Fruit fly (Drosophila melanogaster): ENCODE measurements around the gene CG7276.
A peak's percentile ranks its signal among the peaks of the same experiment; 100 is the strongest.

CG7276 gene

dm6 chr3L:15508233-15508632, 10.2 kb downstream of the CG7276 start, which contains the start of gene CG7841 (continued):
- peak; percentile 92 for TF ChIP-seq Sox15 (GFP tag; optimal IDR thresholded peaks at IDR 0.05)
- peak; percentile 99 for TF ChIP-seq CG3919 (GFP tag; optimal IDR thresholded peaks at IDR 0.05)
- peak; percentile 97 for TF ChIP-seq CG6276 (GFP tag; optimal IDR thresholded peaks at IDR 0.05)
- peak; percentile 98 for TF ChIP-seq CG6163 (GFP tag; IDR thresholded peaks at IDR 0.05)
- TF ChIP-seq CG1621 (tag; optimal IDR thresholded peaks at IDR 0.05): peak; percentile 97
- TF ChIP-seq CG7368 (GFP tag; optimal IDR thresholded peaks at IDR 0.05): peak; percentile 97
- peak; percentile 96 for TF ChIP-seq CG32006 (GFP tag; optimal IDR thresholded peaks at IDR 0.05)
- peak; percentile 97 for TF ChIP-seq CG8632 (GFP tag; optimal IDR thresholded peaks at IDR 0.05)
- TF ChIP-seq dsx (GFP tag; optimal IDR thresholded peaks at IDR 0.05; ENCODE audit: poor library complexity, severe bottlenecking): peak; percentile 98
- peak; percentile 96 for TF ChIP-seq Lpt (GFP tag; optimal IDR thresholded peaks at IDR 0.05)
- TF ChIP-seq CG11294 (GFP tag; IDR thresholded peaks at IDR 0.05): peak; percentile 90; the same call in 1 of the 2 replicates
- peak; percentile 96 for TF ChIP-seq spab (GFP tag; optimal IDR thresholded peaks at IDR 0.05)
- peak; percentile 97 for TF ChIP-seq OdsH (GFP tag; optimal IDR thresholded peaks at IDR 0.05)
- TF ChIP-seq Hr39 (GFP tag; optimal IDR thresholded peaks at IDR 0.05): peak; percentile 97
- TF ChIP-seq Eip75B (GFP tag; optimal IDR thresholded peaks at IDR 0.05): peak; percentile 99
- TF ChIP-seq CG4318 (GFP tag; optimal IDR thresholded peaks at IDR 0.05): peak; percentile 93
- peak; percentile 99 for TF ChIP-seq Sox102F (GFP tag; optimal IDR thresholded peaks at IDR 0.05)
- peak; percentile 97 for TF ChIP-seq CG16779 (tag; optimal IDR thresholded peaks at IDR 0.05)
- peak; percentile 89 for TF ChIP-seq fkh (GFP tag; optimal IDR thresholded peaks at IDR 0.05)
- peak; percentile 98 for TF ChIP-seq CG10669 (GFP tag; optimal IDR thresholded peaks at IDR 0.05)
- peak; percentile 99 for TF ChIP-seq esn (GFP tag; optimal IDR thresholded peaks at IDR 0.05)
- TF ChIP-seq topi (GFP tag; optimal IDR thresholded peaks at IDR 0.05): peak; percentile 99
- peak; percentile 98 for TF ChIP-seq pdm3 (GFP tag; optimal IDR thresholded peaks at IDR 0.05)
- peak; percentile 93 for TF ChIP-seq Blimp-1 (GFP tag; optimal IDR thresholded peaks at IDR 0.05)
- TF ChIP-seq CG8319 (GFP tag; optimal IDR thresholded peaks at IDR 0.05): peak; percentile 95
- peak; percentile 93 to 95 for TF ChIP-seq salr (GFP tag; optimal IDR thresholded peaks at IDR 0.05)
- TF ChIP-seq ss (GFP tag; optimal IDR thresholded peaks at IDR 0.05): peak; percentile 98 to 99
- peak; percentile 98 for TF ChIP-seq CG6792 (GFP tag; optimal IDR thresholded peaks at IDR 0.05)
- TF ChIP-seq Ets21C (GFP tag; optimal IDR thresholded peaks at IDR 0.05): peak; percentile 96
- TF ChIP-seq CG8119 (GFP tag; IDR thresholded peaks at IDR 0.05): peak; percentile 98
- TF ChIP-seq Eip78C (GFP tag): peak; percentile 100
- peak; percentile 99 for TF ChIP-seq vri (GFP tag; optimal IDR thresholded peaks at IDR 0.05)
- TF ChIP-seq CG34406 (GFP tag; optimal IDR thresholded peaks at IDR 0.05): peak; percentile 98
- TF ChIP-seq Eip93F (GFP tag; optimal IDR thresholded peaks at IDR 0.05): peak; percentile 99
- peak; percentile 96 for TF ChIP-seq CG11762 (GFP tag; optimal IDR thresholded peaks at IDR 0.05; ENCODE audit: insufficient read depth)
- peak; percentile 98 for TF ChIP-seq CG6808 (GFP tag; optimal IDR thresholded peaks at IDR 0.05)
- peak; percentile 98 for TF ChIP-seq Smox (GFP tag; optimal IDR thresholded peaks at IDR 0.05)
- TF ChIP-seq CG3032 (tag; optimal IDR thresholded peaks at IDR 0.05): peak; percentile 99
- TF ChIP-seq Met (GFP tag; optimal IDR thresholded peaks at IDR 0.05): peak; percentile 99
- TF ChIP-seq acj6 (GFP tag; optimal IDR thresholded peaks at IDR 0.05): peak; percentile 98

DNA sequence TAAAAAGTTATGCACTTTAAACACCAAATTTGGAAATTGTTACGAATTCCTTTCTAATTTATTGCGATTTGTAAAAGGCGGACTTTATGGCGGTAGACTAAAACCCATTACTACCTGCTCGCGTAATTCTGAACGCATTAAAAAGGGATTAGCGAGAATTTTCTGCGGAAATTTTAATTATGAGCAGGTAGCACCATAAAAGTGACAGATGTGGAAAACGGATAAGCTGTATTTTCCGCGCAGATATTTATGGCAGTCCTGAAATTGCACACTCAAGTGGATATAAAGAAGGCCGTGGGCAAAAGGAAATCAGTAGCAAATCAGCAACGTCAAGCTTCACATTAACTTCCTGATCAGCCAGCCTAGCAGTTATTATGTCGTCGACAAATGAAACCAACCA, 10.7 kb downstream of the CG7276 start, which contains the start of gene Z600:
Z600 (plus strand) TSS at position 312 of the 400 bp plus-strand sequence.
- TF ChIP-seq CG7368 (GFP tag; optimal IDR thresholded peaks at IDR 0.05) (no peak), Lpt (GFP tag; optimal IDR thresholded peaks at IDR 0.05) (no peak), Hr4 (GFP tag; optimal IDR thresholded peaks at IDR 0.05) (no peak), dsx (GFP tag; optimal IDR thresholded peaks at IDR 0.05; ENCODE audit: poor library complexity, severe bottlenecking) (no peak), cyc (GFP tag; optimal IDR thresholded peaks at IDR 0.05) (no peak)
